Fruit fly (Drosophila melanogaster): ENCODE measurements around the gene Gad1.

The Gad1 gene

DNA sequence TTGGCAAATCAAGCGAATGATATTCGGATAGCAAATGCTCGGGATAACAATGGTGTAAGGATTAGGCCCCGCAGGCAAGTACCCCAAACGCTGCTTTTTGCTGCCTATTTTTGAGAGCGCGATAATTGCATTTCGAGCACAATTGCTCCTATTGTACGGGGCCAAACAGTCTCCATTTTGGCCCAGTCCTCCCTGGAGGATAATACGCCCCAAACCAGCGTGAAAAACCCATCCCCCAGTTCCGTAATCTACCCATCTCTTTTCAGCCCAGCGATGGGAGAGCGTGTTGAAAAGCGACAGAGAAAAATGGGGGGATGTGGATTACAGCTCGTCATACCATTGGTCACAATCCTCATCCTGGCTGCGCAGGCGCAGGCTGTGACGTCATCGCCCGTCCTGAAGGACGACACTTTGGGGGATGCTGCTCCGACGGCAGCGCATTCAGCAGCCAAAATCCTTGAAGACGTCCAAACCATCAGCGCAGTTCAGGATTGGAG lies at the start of gene Gad1:
Gene Gad1 (minus strand): TSS at position 51 of the 497 bp plus-strand sequence.
- TF ChIP-seq CG17801 (GFP tag; optimal IDR thresholded peaks at IDR 0.05; ENCODE audit: partially characterized antibody): no peak

DNA sequence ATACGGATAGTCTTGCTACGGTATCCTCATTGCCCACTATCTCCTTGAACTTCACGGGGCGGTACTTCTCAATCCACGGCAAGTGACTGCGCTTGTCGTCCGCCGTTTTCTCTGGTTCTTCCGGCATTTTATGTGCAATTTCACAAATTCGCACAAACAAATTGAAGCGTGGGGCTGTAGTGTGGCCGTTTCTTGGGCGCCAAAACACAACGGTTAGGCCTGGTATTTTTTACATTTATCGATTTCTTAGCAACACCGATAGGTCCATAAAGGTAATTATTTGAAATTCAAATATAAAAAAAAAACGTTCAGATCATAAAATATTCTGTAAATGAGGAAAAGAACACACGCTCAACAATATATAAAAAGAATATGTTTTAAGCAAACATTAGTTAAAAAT lies 47.3 kb upstream of the Gad1 start, which contains the start of gene RfC4:
Gene RfC4 (minus strand): TSS at position 182 of the 400 bp plus-strand sequence.
- TF ChIP-seq CG17801 (GFP tag; optimal IDR thresholded peaks at IDR 0.05; ENCODE audit: partially characterized antibody): no peak

DNA sequence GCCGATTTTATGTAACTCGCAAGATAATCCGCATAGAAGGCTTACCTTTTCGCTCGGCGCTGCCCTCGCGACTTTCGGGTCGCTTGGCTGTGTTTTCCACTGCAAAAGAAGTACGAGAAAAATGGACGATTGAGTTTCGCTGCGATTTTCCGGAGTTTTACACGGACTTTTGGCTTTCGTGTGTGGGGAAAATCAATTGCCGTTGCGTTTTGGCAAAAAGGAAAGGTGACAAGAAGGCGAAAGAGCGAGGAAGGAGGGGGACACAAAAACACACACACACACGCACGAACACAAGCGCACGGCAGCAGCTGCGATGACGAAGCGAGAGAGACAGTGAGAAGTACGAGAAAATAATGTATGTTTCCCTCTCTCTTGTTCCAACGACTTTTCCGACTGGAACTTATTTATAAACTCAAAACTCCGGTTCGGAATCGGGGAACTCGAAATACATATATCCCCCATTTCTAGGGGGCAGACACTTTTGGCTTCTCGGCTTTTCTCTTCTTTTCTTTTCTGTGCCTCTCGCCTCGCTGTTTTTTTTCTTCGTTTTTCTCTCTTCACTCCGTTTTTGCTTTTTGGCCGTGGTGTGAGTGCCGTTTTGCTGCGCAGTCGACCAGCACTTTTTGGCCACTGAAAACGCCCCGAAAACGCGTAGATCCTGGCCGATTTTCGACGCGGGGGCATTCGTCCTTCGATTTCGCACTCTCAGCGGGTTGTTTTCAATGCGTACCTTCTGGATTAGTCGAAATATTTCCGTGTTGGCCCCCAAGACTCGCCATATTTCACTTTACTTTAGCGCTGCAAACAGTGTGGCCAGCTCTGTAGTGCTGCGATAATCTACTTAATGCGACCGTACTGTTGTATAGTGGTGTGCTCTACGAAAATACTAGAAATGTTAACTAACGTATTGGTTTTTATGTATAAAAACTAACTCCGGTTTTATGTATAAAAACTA lies 45.5 kb upstream of the Gad1 start, which contains the start of gene ens:
Gene ens (minus strand): TSS at position 827 of the 955 bp plus-strand sequence.
- TF ChIP-seq CG17801 (GFP tag; optimal IDR thresholded peaks at IDR 0.05; ENCODE audit: partially characterized antibody): peak; percentile 35

DNA sequence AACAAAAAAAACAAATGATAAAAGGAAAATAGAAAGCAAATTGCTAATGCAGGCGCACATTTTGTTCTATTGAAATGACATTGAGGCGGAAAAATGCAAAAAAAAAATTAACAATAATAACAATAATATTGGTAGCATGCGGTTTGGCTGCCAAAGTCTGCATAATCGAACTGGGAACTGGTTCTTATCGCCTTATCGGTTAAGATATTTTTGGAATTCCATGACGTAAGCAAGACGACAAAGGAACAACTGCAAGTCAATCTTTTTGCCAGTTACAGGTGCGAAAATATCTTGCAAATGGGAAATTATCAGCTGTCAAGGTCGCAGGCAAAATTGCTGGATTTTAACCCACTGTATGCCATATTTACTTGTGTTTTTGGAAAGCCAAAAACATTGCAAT lies 44.0 kb upstream of the Gad1 start:
- TF ChIP-seq CG17801 (GFP tag; optimal IDR thresholded peaks at IDR 0.05; ENCODE audit: partially characterized antibody): no peak

DNA sequence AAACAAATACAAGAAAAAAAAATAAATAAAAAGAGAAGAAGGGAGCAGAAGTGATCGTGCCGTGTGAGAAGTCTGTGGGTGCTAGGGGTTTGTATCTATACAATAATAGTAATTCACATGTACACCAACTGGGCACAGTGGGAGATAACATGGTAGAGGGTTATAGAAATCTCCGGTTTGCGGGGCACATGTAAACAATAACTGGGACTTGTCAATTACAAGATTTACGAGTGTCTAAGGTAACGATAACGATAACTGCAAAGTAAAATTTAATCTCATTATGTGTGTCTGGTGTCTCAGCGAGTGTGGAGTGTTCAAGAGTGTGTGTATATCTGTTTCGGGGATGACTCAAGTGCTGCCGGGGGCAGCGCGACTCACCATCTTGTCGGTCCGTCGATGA lies 42.2 kb upstream of the Gad1 start:
- TF ChIP-seq CG17801 (GFP tag; optimal IDR thresholded peaks at IDR 0.05; ENCODE audit: partially characterized antibody): no peak

DNA sequence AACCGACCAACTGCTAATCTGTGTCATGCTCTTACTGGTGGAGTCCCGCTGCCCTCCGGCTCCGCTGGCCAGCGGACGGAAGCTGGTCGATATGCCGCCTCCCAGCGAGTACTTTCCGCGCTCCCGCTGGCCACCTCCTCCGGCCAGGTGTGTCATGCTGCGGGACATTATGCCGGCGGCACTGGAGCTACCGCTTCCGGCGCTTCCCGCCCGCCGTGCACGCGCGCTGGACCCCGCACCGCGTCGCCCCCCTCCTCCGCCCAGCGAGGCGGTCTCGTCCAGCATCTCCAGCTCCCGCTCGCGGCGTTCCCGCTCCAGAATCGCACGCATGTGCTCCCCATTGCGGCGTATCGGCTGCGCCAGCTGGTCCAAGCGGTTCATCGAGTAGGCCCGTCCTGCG lies 40.0 kb upstream of the Gad1 start:
- TF ChIP-seq CG17801 (GFP tag; optimal IDR thresholded peaks at IDR 0.05; ENCODE audit: partially characterized antibody): no peak

DNA sequence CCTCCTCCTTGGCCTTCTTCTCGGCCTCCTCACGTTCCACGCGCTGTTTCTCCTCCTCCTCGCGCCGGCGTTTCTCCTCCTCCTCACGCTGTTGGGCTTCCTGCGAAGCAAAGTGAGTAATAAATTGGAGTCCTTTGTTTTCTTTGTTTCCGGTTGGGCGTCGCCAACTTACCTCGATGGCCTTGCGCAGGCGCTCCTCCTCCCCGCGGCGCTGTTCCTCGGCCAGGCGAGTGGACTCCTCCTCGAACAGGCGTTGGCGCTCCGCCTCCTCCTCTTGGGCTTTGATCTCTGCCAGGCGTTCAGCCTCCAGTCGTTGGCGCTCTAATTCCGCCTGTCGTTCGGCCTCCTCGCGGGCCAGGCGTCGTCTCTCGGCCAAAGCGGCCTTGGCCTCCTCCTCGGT lies 37.2 kb upstream of the Gad1 start:
- TF ChIP-seq CG17801 (GFP tag; optimal IDR thresholded peaks at IDR 0.05; ENCODE audit: partially characterized antibody): no peak

DNA sequence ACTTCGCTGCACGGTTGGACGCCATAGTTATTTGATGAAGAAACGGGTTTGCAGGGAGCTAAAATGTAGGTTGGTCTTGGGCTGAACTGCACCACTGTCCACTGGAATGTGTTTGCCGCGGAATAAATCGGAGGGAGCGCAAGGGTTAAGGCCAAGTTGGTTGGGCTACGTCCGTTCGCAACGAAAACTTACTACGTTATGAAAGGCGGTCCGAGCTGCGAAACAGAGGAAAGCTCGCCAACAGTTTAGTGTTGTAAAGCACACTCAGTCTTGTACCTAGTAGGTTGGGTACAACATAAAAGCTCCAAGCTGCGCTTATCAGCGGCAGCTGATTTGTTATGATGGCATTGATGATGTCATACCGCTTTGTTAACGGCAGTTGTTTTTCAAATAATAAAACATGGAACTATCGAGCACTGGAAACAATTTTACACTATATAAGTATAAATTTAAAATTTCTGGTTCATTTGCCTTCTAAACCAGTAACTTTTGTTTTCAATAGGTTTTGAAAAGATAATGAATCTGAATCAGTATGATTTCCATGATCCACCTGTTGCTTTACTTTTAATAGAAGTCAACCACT lies 33.7 kb upstream of the Gad1 start, which contains the start of gene Chd64:
Gene Chd64 (minus strand): TSS at position 204 of the 583 bp plus-strand sequence.
- peak; percentile 82 for TF ChIP-seq CG17801 (GFP tag; optimal IDR thresholded peaks at IDR 0.05; ENCODE audit: partially characterized antibody)

DNA sequence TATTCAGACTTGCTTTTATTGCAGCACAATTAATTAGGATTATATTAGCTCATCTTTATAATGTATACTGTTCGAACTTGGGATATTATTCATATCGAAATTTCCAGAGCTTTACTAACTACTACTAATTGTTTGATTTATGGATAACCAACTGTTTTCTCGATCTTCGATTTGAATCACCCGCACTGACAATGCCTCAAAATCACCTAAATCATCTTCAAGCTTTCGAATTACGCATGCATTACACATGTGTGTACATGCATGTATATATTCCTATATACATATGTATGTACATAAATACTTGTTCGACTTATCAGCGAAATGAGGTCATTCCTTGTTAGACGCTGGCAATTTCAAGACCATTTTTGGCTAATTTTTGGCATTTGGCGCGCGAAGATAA lies 33.0 kb upstream of the Gad1 start:
- TF ChIP-seq CG17801 (GFP tag; optimal IDR thresholded peaks at IDR 0.05; ENCODE audit: partially characterized antibody): no peak

DNA sequence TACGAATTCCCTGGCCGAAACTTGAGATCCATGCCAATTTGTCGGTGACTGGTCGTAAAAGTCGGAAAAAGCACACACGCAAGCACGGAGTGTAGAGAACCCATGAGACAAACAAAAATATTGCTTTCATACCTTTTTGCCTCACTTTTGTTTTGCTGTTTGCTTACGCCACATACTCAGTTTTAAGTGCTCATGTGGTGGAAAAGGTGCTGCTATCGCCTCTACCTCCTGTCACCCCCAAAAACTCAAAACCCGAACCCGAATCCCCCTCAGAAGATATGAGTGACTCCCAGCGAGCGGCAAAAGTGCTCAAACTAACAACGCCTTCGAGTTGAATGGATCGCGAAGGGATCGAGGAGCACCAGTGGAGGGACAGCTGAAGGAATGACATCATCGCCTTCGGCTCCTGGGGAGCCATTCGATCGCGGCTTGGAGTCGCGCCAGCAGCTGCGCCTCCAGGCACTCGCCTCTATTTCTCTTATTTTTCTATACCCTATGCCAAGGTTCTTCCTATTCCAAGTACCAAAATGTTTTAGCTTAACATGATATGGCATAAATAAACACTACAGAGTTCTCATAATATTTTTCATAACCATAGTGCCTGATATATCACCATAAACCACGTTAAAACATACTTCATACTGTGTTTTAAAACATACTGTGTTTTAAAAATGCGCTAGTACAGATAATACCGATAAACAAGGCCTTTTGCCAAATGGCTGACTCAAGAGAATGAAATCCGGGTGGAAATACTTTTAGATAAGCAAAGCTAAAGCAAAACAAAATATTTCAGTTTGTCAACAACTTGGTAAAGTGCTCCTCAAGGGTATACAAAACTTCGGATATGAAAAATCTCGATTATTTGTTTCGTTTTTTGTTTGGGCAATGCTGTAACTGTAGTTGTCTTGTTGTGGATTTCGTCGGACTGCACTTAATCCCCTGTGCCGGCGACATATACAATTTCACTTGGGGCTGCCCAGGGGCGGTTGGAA lies 32.1 kb upstream of the Gad1 start:
- no peak for TF ChIP-seq CG17801 (GFP tag; optimal IDR thresholded peaks at IDR 0.05; ENCODE audit: partially characterized antibody)

DNA sequence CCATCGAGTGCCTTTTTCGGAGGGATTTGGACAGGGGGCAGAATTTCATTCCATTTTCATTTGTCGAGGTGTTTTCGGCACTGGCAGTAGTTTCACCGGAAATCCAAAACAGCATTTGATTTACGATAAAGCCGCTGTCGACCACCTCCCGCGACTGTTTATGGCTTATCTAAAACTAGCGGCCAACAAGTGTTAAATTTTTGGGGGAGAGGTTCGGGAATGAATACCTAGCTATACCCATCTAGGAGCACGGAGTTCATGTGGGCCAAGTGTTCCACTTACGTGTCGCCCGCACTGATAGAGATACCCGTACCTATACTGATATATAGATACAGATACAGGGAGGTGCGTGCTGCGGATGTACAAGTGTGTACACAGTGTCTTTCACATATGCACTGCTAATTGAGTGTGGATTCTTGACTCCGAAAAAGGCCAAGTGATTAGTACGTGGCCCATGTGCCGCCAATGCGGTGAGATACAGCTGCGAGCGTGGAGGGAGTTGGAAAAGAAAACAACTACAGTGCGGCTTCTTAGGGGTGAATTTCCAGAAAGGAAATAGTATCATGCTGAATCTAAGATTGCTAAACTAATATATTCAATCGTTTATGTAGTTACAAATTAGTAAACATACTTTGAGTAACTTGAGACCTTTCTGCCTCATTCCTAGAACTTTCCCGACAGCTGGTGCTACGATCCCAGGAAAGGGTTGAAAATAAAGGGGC lies 31.3 kb upstream of the Gad1 start:
- TF ChIP-seq CG17801 (GFP tag; optimal IDR thresholded peaks at IDR 0.05; ENCODE audit: partially characterized antibody): no peak

DNA sequence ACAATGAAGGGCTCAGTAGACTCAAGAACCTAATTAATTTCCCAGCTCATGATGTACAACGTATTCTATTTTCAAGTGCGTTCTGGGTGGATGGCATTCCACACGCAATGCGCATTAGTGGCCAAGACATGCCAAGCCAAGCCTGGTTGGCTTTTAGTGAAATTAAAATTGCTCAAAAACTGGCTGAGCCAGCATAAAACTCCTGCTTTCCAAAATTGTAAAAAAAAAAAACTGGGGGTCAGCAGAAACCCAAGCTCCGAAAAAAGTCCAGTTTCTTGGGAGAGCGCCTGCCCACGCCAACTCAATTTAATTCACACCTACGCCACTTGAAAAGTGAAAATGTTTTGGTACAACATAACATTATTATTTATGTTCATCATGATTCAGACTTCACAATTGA lies 29.8 kb upstream of the Gad1 start:
- no peak for TF ChIP-seq CG17801 (GFP tag; optimal IDR thresholded peaks at IDR 0.05; ENCODE audit: partially characterized antibody)

DNA sequence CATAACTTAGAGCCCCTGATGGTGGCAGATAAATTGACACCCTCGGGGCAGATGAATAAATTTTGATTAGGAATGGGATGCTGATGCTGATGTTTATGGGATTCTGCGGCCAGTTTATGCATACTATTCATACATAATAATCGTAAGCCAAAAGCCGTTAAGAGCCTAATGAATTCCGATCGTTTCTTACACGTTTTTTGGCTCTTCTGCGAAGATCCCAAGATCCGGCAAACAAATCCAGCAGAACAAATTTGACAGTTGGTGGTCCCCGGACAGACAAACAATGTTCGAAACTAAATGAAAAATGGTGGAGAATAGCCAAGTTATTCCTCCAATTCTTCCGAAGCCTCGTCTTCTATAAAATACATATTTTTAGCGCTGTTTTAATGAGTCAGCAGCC lies 28.9 kb upstream of the Gad1 start:
- no peak for TF ChIP-seq CG17801 (GFP tag; optimal IDR thresholded peaks at IDR 0.05; ENCODE audit: partially characterized antibody)

All from ovary, adult (tissue).